Worm (Caenorhabditis elegans) whole organism, L4 larva: Measurements from ENCODE around the gene ugt-6.

Experiments used
- F26F4.8 ChIP-seq: fragments of 200-800 bp; sonication (Bioruptor generic); conservative IDR thresholded peaks from 2 replicates; pipeline ENCODE4 v1.3.6; 2022; ENCODE audit warnings: missing genetic modification characterization, missing compliant biosample characterization
- Y105C5A.15 ChIP-seq: fragments of 200-800 bp; sonication (Bioruptor generic); IDR thresholded peaks from 2 replicates; pipeline ENCODE4 v1.3.6; 2022; ENCODE audit warnings: missing genetic modification characterization, missing compliant biosample characterization
- Y48G9A.11 ChIP-seq: fragments of 200-800 bp; sonication (Bioruptor generic); IDR thresholded peaks from 2 replicates; pipeline ENCODE4 v1.3.6; 2022; ENCODE audit warnings: missing genetic modification reagents, missing genetic modification characterization, missing compliant biosample characterization
- Y5F2A.4 ChIP-seq: fragments of 200-800 bp; sonication (Bioruptor generic); optimal IDR thresholded peaks from 2 replicates; lab custom pipeline; 2018; ENCODE audit warnings: mild to moderate bottlenecking, missing genetic modification characterization, missing compliant biosample characterization
- arid-1 ChIP-seq: fragments of 200-800 bp; sonication (Bioruptor generic); conservative IDR thresholded peaks from 2 replicates; pipeline ENCODE4 v1.3.6; 2022; ENCODE audit warnings: missing genetic modification reagents, missing genetic modification characterization, missing compliant biosample characterization
- ceh-44 ChIP-seq: fragments of 200-800 bp; sonication (Bioruptor generic); IDR thresholded peaks from 2 replicates; pipeline ENCODE4 v1.3.6; 2022; ENCODE audit warnings: missing genetic modification reagents, missing genetic modification characterization, missing compliant biosample characterization
- ceh-62 ChIP-seq: sonication (generic microtip); optimal IDR thresholded peaks from 2 replicates; lab custom pipeline; 2017; ENCODE audit warnings: missing biosample characterization, missing genetic modification characterization
- ces-1 ChIP-seq: fragments of 150-350 bp; sonication (generic microtip); optimal IDR thresholded peaks from 4 replicates; lab custom pipeline; 2014; ENCODE audit warnings: missing biosample characterization, missing genetic modification reagents, missing genetic modification characterization
- ctbp-1 ChIP-seq: fragments of 200-800 bp; sonication (Bioruptor generic); IDR thresholded peaks from 2 replicates; pipeline ENCODE4 v1.3.6; 2022; ENCODE audit warnings: missing genetic modification reagents, missing genetic modification characterization, missing compliant biosample characterization
- daf-16 ChIP-seq, 3 experiments: sonication (generic microtip); optimal IDR thresholded peaks; 2 replicates each; lab custom pipeline; 2016 to 2017; ENCODE audit warnings: missing genetic modification characterization in 3 of 3, missing genetic modification reagents in 3 of 3, mild to moderate bottlenecking in 2 of 3, missing compliant biosample characterization in 2 of 3, missing biosample characterization in 1 of 3, moderate library complexity in 1 of 3
- daf-19 ChIP-seq: fragments of 200-800 bp; sonication (Bioruptor generic); conservative IDR thresholded peaks from 2 replicates; pipeline ENCODE4 v1.3.6; 2022; ENCODE audit warnings: missing genetic modification characterization, missing compliant biosample characterization
- dmd-6 ChIP-seq: fragments of 200-800 bp; sonication (Bioruptor generic); IDR thresholded peaks from 2 replicates; pipeline ENCODE4 v1.3.6; 2022; ENCODE audit warnings: missing genetic modification reagents, missing genetic modification characterization, missing compliant biosample characterization
- dmd-8 ChIP-seq: fragments of 200-800 bp; sonication (Bioruptor generic); IDR thresholded peaks from 2 replicates; pipeline ENCODE4 v1.3.6; 2022; ENCODE audit warnings: missing genetic modification characterization, missing compliant biosample characterization
- duxl-1 ChIP-seq: sonication (generic microtip); optimal IDR thresholded peaks from 2 replicates; lab custom pipeline; 2016; ENCODE audit warnings: mild to moderate bottlenecking, missing genetic modification characterization, moderate library complexity, missing compliant biosample characterization; ENCODE audit not compliant: poor library complexity
- dve-1 ChIP-seq: sonication (generic microtip); optimal IDR thresholded peaks from 2 replicates; lab custom pipeline; 2017; ENCODE audit warnings: antibody characterized with exemption, mild to moderate bottlenecking, missing genetic modification characterization, missing compliant biosample characterization; ENCODE audit not compliant: insufficient read depth
- egl-27 ChIP-seq: sonication (generic microtip); optimal IDR thresholded peaks from 3 replicates; lab custom pipeline; 2017; ENCODE audit warnings: missing biosample characterization, missing genetic modification reagents, missing genetic modification characterization
- fkh-10 ChIP-seq: fragments of 150-350 bp; optimal IDR thresholded peaks from 2 replicates; lab custom pipeline; 2014; ENCODE audit warnings: missing biosample characterization, missing genetic modification reagents, missing genetic modification characterization
- hmg-1.1 ChIP-seq: fragments of 200-800 bp; sonication (Bioruptor generic); IDR thresholded peaks from 2 replicates; pipeline ENCODE4 v1.3.6; 2022; ENCODE audit warnings: missing genetic modification reagents, missing genetic modification characterization, missing compliant biosample characterization
- jun-1 ChIP-seq: fragments of 150-350 bp; optimal IDR thresholded peaks from 2 replicates; lab custom pipeline; 2014; ENCODE audit warnings: missing biosample characterization, missing genetic modification reagents, missing genetic modification characterization
- lin-1 ChIP-seq: fragments of 200-800 bp; sonication (Bioruptor generic); IDR thresholded peaks from 2 replicates; pipeline ENCODE4 v1.3.6; 2022; ENCODE audit warnings: missing genetic modification reagents, missing genetic modification characterization, missing compliant biosample characterization
- madf-5 ChIP-seq, 2 experiments: fragments of 200-800 bp; sonication (Bioruptor generic); IDR thresholded peaks; 2 replicates each; pipeline ENCODE4 v1.3.6; 2022; ENCODE audit warnings: missing compliant biosample characterization in 2 of 2, missing genetic modification characterization in 2 of 2
- mdt-29 ChIP-seq: fragments of 200-800 bp; sonication (Bioruptor generic); IDR thresholded peaks from 2 replicates; pipeline ENCODE4 v1.3.6; 2022; ENCODE audit warnings: missing genetic modification reagents, missing genetic modification characterization, missing compliant biosample characterization
- mxl-3 ChIP-seq: fragments of 200-800 bp; sonication (Bioruptor generic); optimal IDR thresholded peaks from 2 replicates; lab custom pipeline; 2018; ENCODE audit warnings: mild to moderate bottlenecking, missing genetic modification characterization, missing compliant biosample characterization
- nhr-102 ChIP-seq: sonication (generic microtip); optimal IDR thresholded peaks from 2 replicates; lab custom pipeline; 2016; ENCODE audit warnings: mild to moderate bottlenecking, missing genetic modification characterization, moderate library complexity, missing compliant biosample characterization
- nhr-237 ChIP-seq: sonication (generic microtip); optimal IDR thresholded peaks from 2 replicates; lab custom pipeline; 2017; ENCODE audit warnings: missing biosample characterization, missing genetic modification characterization
- nhr-28 ChIP-seq: fragments of 150-350 bp; optimal IDR thresholded peaks from 2 replicates; lab custom pipeline; 2014; ENCODE audit warnings: missing biosample characterization, missing genetic modification characterization
- nhr-41 ChIP-seq: fragments of 200-800 bp; sonication (Bioruptor generic); IDR thresholded peaks from 2 replicates; pipeline ENCODE4 v1.3.6; 2022; ENCODE audit warnings: missing genetic modification reagents, missing genetic modification characterization, missing compliant biosample characterization
- nhr-76 ChIP-seq: fragments of 150-350 bp; optimal IDR thresholded peaks from 2 replicates; lab custom pipeline; 2014; ENCODE audit warnings: missing biosample characterization, missing genetic modification characterization
- nhr-77 ChIP-seq: fragments of 150-350 bp; optimal IDR thresholded peaks from 2 replicates; lab custom pipeline; 2014; ENCODE audit warnings: missing biosample characterization, missing genetic modification characterization
- pqm-1 ChIP-seq: sonication (generic microtip); optimal IDR thresholded peaks from 2 replicates; lab custom pipeline; 2017; ENCODE audit warnings: missing biosample characterization, missing genetic modification characterization
- sdz-12 ChIP-seq: fragments of 200-800 bp; sonication (Bioruptor generic); optimal IDR thresholded peaks from 2 replicates; lab custom pipeline; 2018; ENCODE audit warnings: mild to moderate bottlenecking, missing genetic modification characterization, missing compliant biosample characterization
- set-16 ChIP-seq: fragments of 200-800 bp; sonication (Bioruptor generic); IDR thresholded peaks from 2 replicates; pipeline ENCODE4 v1.3.6; 2022; ENCODE audit warnings: missing genetic modification reagents, missing genetic modification characterization, missing compliant biosample characterization
- skn-1 ChIP-seq: fragments of 150-350 bp; optimal IDR thresholded peaks from 2 replicates; lab custom pipeline; 2014; ENCODE audit warnings: missing biosample characterization, missing genetic modification characterization
- tag-97 ChIP-seq: fragments of 200-800 bp; sonication (Bioruptor generic); IDR thresholded peaks from 2 replicates; pipeline ENCODE4 v1.3.6; 2022; ENCODE audit warnings: missing genetic modification characterization, missing compliant biosample characterization
- tra-1 ChIP-seq: fragments of 200-800 bp; sonication (Bioruptor generic); IDR thresholded peaks from 2 replicates; pipeline ENCODE4 v1.3.6; 2022; ENCODE audit warnings: missing genetic modification reagents, missing genetic modification characterization, missing compliant biosample characterization
- unc-62 ChIP-seq, 3 experiments: fragments of 150-350 bp in 1 of 3; sonication (generic microtip); optimal IDR thresholded peaks in 2 of 3; peaks in 1 of 3; 1 replicate in 1 of 3; 2 replicates in 2 of 3; lab custom pipeline; 2014 to 2017; ENCODE audit warnings: missing biosample characterization in 3 of 3, missing genetic modification characterization in 3 of 3, missing genetic modification reagents in 3 of 3, missing genotype in 1 of 3
- zag-1 ChIP-seq: fragments of 150-350 bp; optimal IDR thresholded peaks from 2 replicates; lab custom pipeline; 2014; ENCODE audit warnings: missing biosample characterization, missing genetic modification characterization

The ugt-6 gene

ce11 chrV:12797992-12798391, at the start of gene ugt-6:
TSS of gene ugt-6 (minus strand) at chrV:12798224.
- TF ChIP-seq daf-16 (GFP tag; optimal IDR thresholded peaks at IDR 0.05; lab: Kevin White, UChicago) (no peak), daf-16 (tag; optimal IDR thresholded peaks at IDR 0.05; lab: Kevin White, UChicago) (peak; percentile 82), nhr-28 (tag; lab: Kevin White, UChicago) (peak; percentile 75), mdt-29 (GFP tag; lab: Robert Waterston, UW) (no peak)

DNA sequence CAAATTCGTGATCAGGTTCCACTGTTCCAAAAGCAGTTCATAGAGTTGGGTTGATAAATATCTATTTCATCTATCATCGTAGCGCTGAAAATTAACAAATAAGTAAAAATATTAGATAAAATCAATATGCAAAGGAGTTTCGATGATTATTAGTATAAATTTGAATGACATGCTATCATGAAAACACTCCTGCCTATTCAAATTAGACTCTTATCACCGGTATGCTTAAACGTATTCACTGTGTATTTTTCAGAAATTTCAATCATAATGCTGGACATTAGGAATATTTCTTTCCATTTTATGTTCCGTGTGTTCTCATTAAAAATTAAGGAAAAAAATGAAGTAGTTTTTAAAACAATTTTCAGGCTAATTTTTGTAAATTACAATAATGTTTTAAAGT, 47.2 kb upstream of the ugt-6 start, which contains the start of gene C44H9.6:
Gene C44H9.6 (minus strand): TSS at position 101 of the 400 bp plus-strand sequence.
- no peak for TF ChIP-seq daf-16 (GFP tag; optimal IDR thresholded peaks at IDR 0.05; lab: Kevin White, UChicago)
- TF ChIP-seq daf-16 (tag; optimal IDR thresholded peaks at IDR 0.05; lab: Kevin White, UChicago) = peak; percentile 47
- TF ChIP-seq ces-1 (GFP tag; lab: Kevin White, UChicago) = no peak
- TF ChIP-seq mxl-3 (GFP tag; lab: Kevin White, UChicago) = no peak
- no peak for TF ChIP-seq F26F4.8
- TF ChIP-seq madf-5 (GFP tag; IDR thresholded peaks at IDR 0.05; lab: Robert Waterston, UW) = no peak
- peak; percentile 14 for TF ChIP-seq dve-1 (tag; lab: Kevin White, UChicago)

- no peak for TF ChIP-seq daf-16 (GFP tag; optimal IDR thresholded peaks at IDR 0.05; lab: Kevin White, UChicago)
- TF ChIP-seq daf-16 (tag; optimal IDR thresholded peaks at IDR 0.05; lab: Kevin White, UChicago) = peak; percentile 6
- no peak for TF ChIP-seq nhr-41
- no peak for TF ChIP-seq ceh-44
- TF ChIP-seq arid-1 (GFP tag; lab: Robert Waterston, UW) = no peak
- TF ChIP-seq daf-19 (GFP tag; lab: Robert Waterston, UW) = no peak
Observed at ce11 chrV:12844748-12845147, 46.7 kb upstream of the ugt-6 start.

DNA sequence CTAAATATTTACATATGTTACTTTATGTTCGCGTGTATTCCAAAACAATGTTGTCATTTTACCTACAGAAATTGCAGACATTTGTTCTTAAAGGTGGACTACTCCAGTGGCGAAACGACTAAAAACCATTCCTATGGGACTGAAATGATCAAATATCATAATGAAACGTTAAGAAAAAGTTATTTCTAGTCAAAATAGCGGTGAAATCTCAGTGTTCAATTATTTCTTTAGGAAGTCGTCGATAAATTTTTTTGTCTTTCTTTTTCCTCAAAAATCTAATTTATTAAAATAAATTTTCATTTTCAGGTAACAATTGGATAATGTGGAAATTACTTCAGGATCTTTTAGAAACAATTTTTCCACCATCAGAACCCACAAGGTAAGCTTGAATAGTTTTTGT, 37.4 kb upstream of the ugt-6 start, which contains the start of gene C44H9.4:
Gene C44H9.4 (plus strand): TSS at position 301 of the 400 bp plus-strand sequence.
- TF ChIP-seq tag-97 (no peak), dmd-8 (GFP tag; lab: Robert Waterston, UW) (no peak), zag-1 (tag; lab: Kevin White, UChicago) (no peak), dve-1 (tag; lab: Kevin White, UChicago) (no peak), set-16 (GFP tag; lab: Robert Waterston, UW) (no peak)

DNA sequence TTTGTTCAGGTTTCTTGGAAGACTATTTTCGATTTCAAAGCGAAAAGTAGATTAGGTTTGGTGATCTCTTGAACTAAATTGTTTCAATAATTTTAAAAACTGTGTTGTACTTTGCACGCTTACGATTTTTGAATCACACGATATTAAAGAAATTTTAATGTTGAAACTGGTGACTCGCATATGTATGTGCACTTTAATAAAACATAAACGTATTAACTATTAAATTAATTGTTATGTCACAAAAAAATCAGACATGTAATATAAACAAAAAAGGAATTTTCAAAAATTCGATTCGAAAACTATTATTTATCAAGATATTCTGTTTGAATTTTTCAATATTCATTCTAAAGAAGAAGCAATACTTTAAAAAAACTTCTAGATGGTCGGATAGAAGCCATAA, 29.2 kb upstream of the ugt-6 start, which contains the start of gene ugt-15:
Gene ugt-15 (plus strand): TSS at position 301 of the 400 bp plus-strand sequence.
- no peak for TF ChIP-seq Y5F2A.4
- TF ChIP-seq fkh-10 (GFP tag; lab: Kevin White, UChicago) = no peak
- TF ChIP-seq egl-27 (tag; lab: Kevin White, UChicago) = no peak
- no peak for TF ChIP-seq Y105C5A.15 (GFP tag; lab: Robert Waterston, UW)
- TF ChIP-seq ctbp-1 (GFP tag; lab: Robert Waterston, UW) = no peak
- TF ChIP-seq, all 104 proteins: peak for 0

DNA sequence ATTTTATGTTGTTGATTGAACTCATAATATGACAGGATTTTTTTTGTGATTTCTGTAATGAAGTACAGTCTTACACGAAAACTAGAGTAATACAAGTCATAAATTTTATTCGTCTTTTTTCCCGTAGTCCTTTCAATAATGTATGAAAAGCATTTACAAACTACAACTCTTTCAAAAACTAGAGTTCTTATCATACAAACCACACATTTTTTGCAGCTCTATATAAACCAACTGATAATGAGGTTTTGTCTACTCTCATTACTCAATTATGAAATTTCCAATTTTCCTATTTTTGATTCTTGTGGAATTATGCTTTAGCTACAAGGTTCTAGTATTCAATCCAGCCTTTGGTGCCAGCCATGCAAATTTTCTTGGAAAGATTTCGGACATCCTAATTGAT, 26.8 kb upstream of the ugt-6 start, which contains the start of gene ugt-16:
Gene ugt-16 (plus strand): TSS at position 248 of the 400 bp plus-strand sequence.
- TF ChIP-seq tra-1 (GFP tag; lab: Robert Waterston, UW) (no peak), nhr-76 (tag; lab: Kevin White, UChicago) (no peak), duxl-1 (tag; lab: Kevin White, UChicago) (no peak), lin-1 (GFP tag; lab: Robert Waterston, UW) (no peak), dmd-6 (GFP tag; lab: Robert Waterston, UW) (peak; percentile 24; the same call in 1 of the 2 replicates), sdz-12 (GFP tag; lab: Kevin White, UChicago) (no peak), hmg-1.1 (GFP tag; lab: Robert Waterston, UW) (no peak), nhr-102 (tag; lab: Kevin White, UChicago) (peak; percentile 10), ceh-62 (no peak), jun-1 (tag; lab: Kevin White, UChicago) (no peak), nhr-237 (tag; lab: Kevin White, UChicago) (no peak), daf-16 (GFP tag; optimal IDR thresholded peaks at IDR 0.05; lab: Kevin White, UChicago) (no peak), daf-16 (tag; optimal IDR thresholded peaks at IDR 0.05; lab: Kevin White, UChicago) (peak; percentile 2), nhr-28 (tag; lab: Kevin White, UChicago) (peak; percentile 77), pqm-1 (peak; percentile 50), Y48G9A.11 (GFP tag; lab: Robert Waterston, UW) (no peak), skn-1 (tag; lab: Kevin White, UChicago) (no peak), unc-62 (GFP tag; optimal IDR thresholded peaks at IDR 0.05 in 1 of 2; lab: Kevin White, UChicago) (peak in 1 of 2 experiments; percentile 6), unc-62 (tag; optimal IDR thresholded peaks at IDR 0.05; lab: Kevin White, UChicago) (no peak), nhr-77 (peak; percentile 19), mdt-29 (GFP tag; lab: Robert Waterston, UW) (no peak)
